Fruit fly (Drosophila melanogaster) whole organism, embryonic: ENCODE data around the gene CG10984.

Experiments
- ATbp ChIP-seq: fragments of 200-800 bp; sonication (Bioruptor generic); optimal IDR thresholded peaks from 2 replicates; lab custom pipeline; 2017; ENCODE audit warnings: missing biosample characterization, mild to moderate bottlenecking, missing genetic modification characterization, missing genetic modification reagents
- Asciz ChIP-seq: fragments of 200-800 bp; sonication (Bioruptor generic); optimal IDR thresholded peaks from 2 replicates; lab custom pipeline; 2017; ENCODE audit warnings: missing biosample characterization, mild to moderate bottlenecking, missing genetic modification characterization, missing genetic modification reagents
- Atf6 ChIP-seq: fragments of 200-800 bp; sonication (Bioruptor generic); IDR thresholded peaks from 2 replicates; pipeline ENCODE4 v1.3.6; 2022; ENCODE audit warnings: missing biosample characterization, missing genetic modification characterization
- C15 ChIP-seq: fragments of 200-800 bp; sonication (Bioruptor generic); IDR thresholded peaks from 3 replicates; pipeline ENCODE4 v1.3.6; 2022; ENCODE audit warnings: missing biosample characterization, missing genetic modification characterization
- CG10274 ChIP-seq: fragments of 200-800 bp; sonication (Bioruptor generic); optimal IDR thresholded peaks from 3 replicates; lab custom pipeline; 2017; ENCODE audit warnings: missing biosample characterization, mild to moderate bottlenecking, missing genetic modification characterization
- CG10654 ChIP-seq: fragments of 200-800 bp; sonication (Bioruptor generic); optimal IDR thresholded peaks from 2 replicates; lab custom pipeline; 2016; ENCODE audit warnings: missing biosample characterization, missing genetic modification characterization
- CG11093 ChIP-seq: fragments of 200-800 bp; sonication (Bioruptor generic); IDR thresholded peaks from 3 replicates; pipeline ENCODE4 v1.3.6; 2022; ENCODE audit warnings: missing biosample characterization, missing genetic modification characterization
- CG11504 ChIP-seq: fragments of 200-800 bp; sonication (Bioruptor generic); optimal IDR thresholded peaks from 3 replicates; lab custom pipeline; 2019; ENCODE audit warnings: missing biosample characterization, mild to moderate bottlenecking, missing genetic modification characterization, moderate library complexity
- CG12219 ChIP-seq: fragments of 200-800 bp; sonication (Bioruptor generic); optimal IDR thresholded peaks from 3 replicates; lab custom pipeline; 2018; ENCODE audit warnings: missing biosample characterization, mild to moderate bottlenecking, missing genetic modification characterization
- CG13424 ChIP-seq: fragments of 200-800 bp; sonication (Bioruptor generic); optimal IDR thresholded peaks from 2 replicates; lab custom pipeline; 2019; ENCODE audit warnings: missing biosample characterization, mild to moderate bottlenecking, missing genetic modification characterization, moderate library complexity
- CG14014 ChIP-seq: fragments of 200-800 bp; sonication (Bioruptor generic); IDR thresholded peaks from 2 replicates; pipeline ENCODE4 v1.3.6; 2022; ENCODE audit warnings: missing biosample characterization, missing genetic modification characterization
- CG1603 ChIP-seq: fragments of 200-800 bp; sonication (Bioruptor generic); optimal IDR thresholded peaks from 2 replicates; lab custom pipeline; 2019; ENCODE audit warnings: missing biosample characterization, mild to moderate bottlenecking, missing genetic modification characterization, moderate library complexity
- CG17802 ChIP-seq: fragments of 200-800 bp; sonication (Bioruptor generic); optimal IDR thresholded peaks from 2 replicates; lab custom pipeline; 2018; ENCODE audit warnings: missing biosample characterization, mild to moderate bottlenecking, missing genetic modification characterization, moderate library complexity
- CG30431 ChIP-seq: fragments of 200-800 bp; sonication (Bioruptor generic); optimal IDR thresholded peaks from 2 replicates; lab custom pipeline; 2017; ENCODE audit warnings: missing biosample characterization, missing genetic modification characterization
- CG31365 ChIP-seq: fragments of 200-800 bp; sonication (Bioruptor generic); optimal IDR thresholded peaks from 2 replicates; lab custom pipeline; 2018; ENCODE audit warnings: missing biosample characterization, mild to moderate bottlenecking, missing genetic modification characterization
- CG32532 ChIP-seq: fragments of 200-800 bp; sonication (Bioruptor generic); IDR thresholded peaks from 2 replicates; pipeline ENCODE4 v1.3.6; 2022; ENCODE audit warnings: missing biosample characterization, missing genetic modification characterization
- CG33557 ChIP-seq: fragments of 200-800 bp; sonication (Bioruptor generic); optimal IDR thresholded peaks from 2 replicates; lab custom pipeline; 2019; ENCODE audit warnings: missing biosample characterization, mild to moderate bottlenecking, missing genetic modification characterization, moderate library complexity
- CG3847 ChIP-seq: fragments of 200-800 bp; sonication (Bioruptor generic); IDR thresholded peaks from 2 replicates; pipeline ENCODE4 v1.3.6; 2022; ENCODE audit warnings: missing biosample characterization, missing genetic modification characterization
- CG3995 ChIP-seq: fragments of 200-800 bp; sonication (Bioruptor generic); optimal IDR thresholded peaks from 3 replicates; lab custom pipeline; 2016; ENCODE audit warnings: missing biosample characterization, missing genetic modification characterization
- CG4328 ChIP-seq: fragments of 200-800 bp; sonication (Bioruptor generic); optimal IDR thresholded peaks from 3 replicates; lab custom pipeline; 2017; ENCODE audit warnings: missing biosample characterization, missing genetic modification reagents, missing genetic modification characterization
- CG4707 ChIP-seq: fragments of 200-800 bp; sonication (Bioruptor generic); optimal IDR thresholded peaks from 2 replicates; lab custom pipeline; 2018; ENCODE audit warnings: missing biosample characterization, mild to moderate bottlenecking, missing genetic modification characterization, moderate library complexity
- CG9797 ChIP-seq: fragments of 200-800 bp; sonication (Bioruptor generic); optimal IDR thresholded peaks from 3 replicates; lab custom pipeline; 2018; ENCODE audit warnings: missing biosample characterization, mild to moderate bottlenecking, missing genetic modification characterization
- CrebB ChIP-seq: fragments of 200-800 bp; sonication (Bioruptor generic); optimal IDR thresholded peaks from 3 replicates; lab custom pipeline; 2018; ENCODE audit warnings: missing biosample characterization, mild to moderate bottlenecking, missing genetic modification characterization
- Dip2 ChIP-seq: fragments of 200-800 bp; sonication (Bioruptor generic); IDR thresholded peaks from 2 replicates; pipeline ENCODE4 v1.3.6; 2022; ENCODE audit warnings: missing biosample characterization, missing genetic modification characterization
- Dll ChIP-seq: fragments of 200-800 bp; sonication (Bioruptor generic); IDR thresholded peaks from 4 replicates; pipeline ENCODE4 v1.3.6; 2022; ENCODE audit warnings: missing biosample characterization, missing genetic modification characterization; ENCODE audit not compliant: partially characterized antibody
- Doc3 ChIP-seq: fragments of 200-800 bp; sonication (Bioruptor generic); IDR thresholded peaks from 3 replicates; pipeline ENCODE4 v1.3.6; 2022; ENCODE audit warnings: missing biosample characterization, missing genetic modification characterization; ENCODE audit not compliant: partially characterized antibody
- Fer2 ChIP-seq: fragments of 200-800 bp; sonication (Bioruptor generic); optimal IDR thresholded peaks from 2 replicates; lab custom pipeline; 2018; ENCODE audit warnings: missing biosample characterization, mild to moderate bottlenecking, missing genetic modification characterization, moderate library complexity
- HHEX ChIP-seq: fragments of 200-800 bp; sonication (Bioruptor generic); optimal IDR thresholded peaks from 3 replicates; lab custom pipeline; 2017; ENCODE audit warnings: missing biosample characterization, mild to moderate bottlenecking, missing genetic modification characterization, missing genetic modification reagents
- Hmr ChIP-seq: fragments of 200-800 bp; sonication (Bioruptor generic); optimal IDR thresholded peaks from 3 replicates; lab custom pipeline; 2017; ENCODE audit warnings: mild to moderate bottlenecking, missing biosample characterization, missing genetic modification reagents, missing genetic modification characterization
- Hr3 ChIP-seq: fragments of 200-800 bp; sonication (Bioruptor generic); optimal IDR thresholded peaks from 3 replicates; lab custom pipeline; 2016; ENCODE audit warnings: missing biosample characterization, missing genetic modification characterization
- Mes4 ChIP-seq: fragments of 200-800 bp; sonication (Bioruptor generic); optimal IDR thresholded peaks from 2 replicates; lab custom pipeline; 2016; ENCODE audit warnings: missing biosample characterization, missing genetic modification characterization
- TFAM ChIP-seq: fragments of 200-800 bp; sonication (Bioruptor generic); optimal IDR thresholded peaks from 2 replicates; lab custom pipeline; 2017; ENCODE audit warnings: missing biosample characterization, missing genetic modification characterization, inconsistent platforms
- Trl ChIP-seq, 3 experiments: fragments of >200 bp in 2 of 3; fragments of 200-800 bp in 1 of 3; sonication (Bioruptor generic) in 1 of 3; optimal IDR thresholded peaks; 2 replicates in 1 of 3; 3 replicates in 2 of 3; lab custom pipeline; 2016 to 2017; ENCODE audit warnings: missing biosample characterization in 1 of 3, missing genetic modification characterization in 1 of 3
- al ChIP-seq: fragments of 200-800 bp; sonication (Bioruptor generic); IDR thresholded peaks from 2 replicates; pipeline ENCODE4 v1.3.6; 2022; ENCODE audit warnings: missing biosample characterization, missing genetic modification characterization
- aop ChIP-seq: fragments of 200-800 bp; sonication (Bioruptor generic); IDR thresholded peaks from 2 replicates; pipeline ENCODE4 v1.3.6; 2022; ENCODE audit warnings: missing biosample characterization, missing genetic modification characterization
- crc ChIP-seq: fragments of 200-800 bp; sonication (Bioruptor generic); optimal IDR thresholded peaks from 2 replicates; lab custom pipeline; 2016; ENCODE audit warnings: missing biosample characterization, missing genetic modification characterization
- dimm ChIP-seq: fragments of 200-800 bp; sonication (Bioruptor generic); IDR thresholded peaks from 2 replicates; pipeline ENCODE4 v1.3.6; 2022; ENCODE audit warnings: missing biosample characterization, missing genetic modification characterization
- dysf ChIP-seq: fragments of 200-800 bp; sonication (Bioruptor generic); IDR thresholded peaks from 3 replicates; pipeline ENCODE4 v1.3.6; 2022; ENCODE audit warnings: missing biosample characterization, missing genetic modification characterization
- fd102C ChIP-seq: fragments of 200-800 bp; sonication (Bioruptor generic); optimal IDR thresholded peaks from 2 replicates; lab custom pipeline; 2018; ENCODE audit warnings: missing biosample characterization, mild to moderate bottlenecking, missing genetic modification characterization, moderate library complexity
- grau ChIP-seq: fragments of 200-800 bp; optimal IDR thresholded peaks from 3 replicates; lab custom pipeline; 2019; ENCODE audit warnings: missing biosample characterization, mild to moderate bottlenecking, missing genetic modification characterization, moderate library complexity
- her ChIP-seq: fragments of 200-800 bp; sonication (Bioruptor generic); optimal IDR thresholded peaks from 2 replicates; lab custom pipeline; 2016; ENCODE audit warnings: missing biosample characterization, missing genetic modification characterization
- pfk ChIP-seq: fragments of 200-800 bp; sonication (Bioruptor generic); optimal IDR thresholded peaks from 2 replicates; lab custom pipeline; 2018; ENCODE audit warnings: missing biosample characterization, mild to moderate bottlenecking, missing genetic modification characterization, moderate library complexity
- pho ChIP-seq: fragments of 200-800 bp; sonication (Bioruptor generic); optimal IDR thresholded peaks from 2 replicates; lab custom pipeline; 2016; ENCODE audit warnings: missing biosample characterization, missing genetic modification characterization
- pzg ChIP-seq: fragments of 200-800 bp; sonication (Bioruptor generic); optimal IDR thresholded peaks from 3 replicates; lab custom pipeline; 2018; ENCODE audit warnings: missing biosample characterization, mild to moderate bottlenecking, missing genetic modification characterization, moderate library complexity
- row ChIP-seq: fragments of 200-800 bp; sonication (Bioruptor generic); IDR thresholded peaks from 3 replicates; pipeline ENCODE4 v1.3.6; 2022; ENCODE audit warnings: missing biosample characterization, missing genetic modification characterization
- run ChIP-seq: fragments of 200-800 bp; sonication (Bioruptor generic); optimal IDR thresholded peaks from 3 replicates; lab custom pipeline; 2018; ENCODE audit warnings: missing biosample characterization, mild to moderate bottlenecking, missing genetic modification characterization
- ssp ChIP-seq: fragments of 200-800 bp; sonication (Bioruptor generic); IDR thresholded peaks from 2 replicates; pipeline ENCODE4 v1.3.6; 2022; ENCODE audit warnings: missing biosample characterization, missing genetic modification characterization
- vvl ChIP-seq: fragments of 200-800 bp; sonication (Bioruptor generic); IDR thresholded peaks from 2 replicates; pipeline ENCODE4 v1.3.6; 2022; ENCODE audit warnings: missing biosample characterization, missing genetic modification characterization
- wek ChIP-seq: fragments of 200-800 bp; sonication (Bioruptor generic); optimal IDR thresholded peaks from 3 replicates; lab custom pipeline; 2018; ENCODE audit warnings: missing biosample characterization, mild to moderate bottlenecking, missing genetic modification characterization, moderate library complexity
- zfh1 ChIP-seq: fragments of 200-800 bp; sonication (Bioruptor generic); IDR thresholded peaks from 3 replicates; pipeline ENCODE4 v1.3.6; 2022; ENCODE audit warnings: missing biosample characterization, missing genetic modification characterization

Gene CG10984

DNA sequence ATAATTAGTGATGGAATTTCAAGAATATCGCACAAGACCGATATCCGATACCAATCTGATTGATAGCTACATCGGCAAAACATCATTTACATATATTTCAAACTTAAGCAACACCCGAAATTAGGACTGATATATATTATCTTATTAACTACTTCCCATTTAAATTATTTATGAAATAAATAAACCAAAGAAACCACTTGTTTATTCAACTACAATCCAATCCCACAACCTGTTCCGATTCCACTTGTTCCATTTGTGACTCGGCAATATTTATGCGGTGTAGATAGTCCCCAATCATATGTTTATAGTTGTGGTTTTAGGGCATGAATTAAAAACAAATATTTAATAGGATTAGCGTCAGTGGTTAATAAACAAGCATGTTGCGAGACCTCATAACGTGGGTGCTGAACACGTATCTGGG, 4.9 kb downstream of the CG10984 start, which contains the start of the genes CG10973 and Vps13D (continued):
- TF ChIP-seq CG14014 (GFP tag; lab: Robert Waterston, UW) (peak; percentile 35; the same call in 1 of the 2 replicates), vvl (GFP tag; lab: Robert Waterston, UW) (no peak; the same call in none of the 2 replicates), grau (tag; lab: Kevin White, UChicago) (no peak), pzg (GFP tag; lab: Kevin White, UChicago) (peak; percentile 84), crc (GFP tag; lab: Kevin White, UChicago) (no peak), pho (GFP tag; lab: Kevin White, UChicago) (peak; percentile 52), CG4707 (GFP tag; lab: Kevin White, UChicago) (peak; percentile 84), CG10654 (GFP tag; lab: Kevin White, UChicago) (peak; percentile 7), pfk (peak; percentile 96), ATbp (GFP tag; lab: Kevin White, UChicago) (peak; percentile 88), CG30431 (GFP tag; lab: Kevin White, UChicago) (no peak), C15 (GFP tag; lab: Robert Waterston, UW) (no peak), TFAM (GFP tag; lab: Kevin White, UChicago) (peak; percentile 27), Fer2 (no peak), CG10274 (GFP tag; lab: Kevin White, UChicago) (no peak), Mes4 (GFP tag; lab: Kevin White, UChicago) (no peak), Dip2 (GFP tag; lab: Robert Waterston, UW) (no peak), CG32532 (GFP tag; lab: Robert Waterston, UW) (0 out of 2 replicates have a peak, but pooled peaks have one; percentile 7), wek (GFP tag; lab: Kevin White, UChicago) (peak; percentile 85), Hmr (no peak), CrebB (peak; percentile 82), Hr3 (GFP tag; lab: Kevin White, UChicago) (peak; percentile 39), CG17802 (tag; lab: Kevin White, UChicago) (no peak), CG4328 (GFP tag; lab: Kevin White, UChicago) (no peak), CG31365 (peak; percentile 62), zfh1 (GFP tag; lab: Robert Waterston, UW) (0 out of 3 replicates have a peak, but pooled peaks have one; percentile 15), Doc3 (GFP tag; lab: Robert Waterston, UW) (peak; percentile 88), CG1603 (peak; percentile 97), fd102C (GFP tag; lab: Kevin White, UChicago) (peak; percentile 57), Atf6 (GFP tag; lab: Robert Waterston, UW) (peak; percentile 70), al (no peak), Dll (GFP tag; lab: Robert Waterston, UW) (peak; percentile 95), aop (GFP tag; lab: Robert Waterston, UW) (no peak), ssp (GFP tag; lab: Robert Waterston, UW) (0 out of 2 replicates have a peak, but pooled peaks have one; percentile 25), Asciz (GFP tag; lab: Kevin White, UChicago) (peak; percentile 90), row (peak; percentile 82), CG9797 (GFP tag; lab: Kevin White, UChicago) (peak; percentile 14), CG11093 (no peak), run (tag; lab: Kevin White, UChicago) (peak; percentile 82), CG12219 (GFP tag; lab: Kevin White, UChicago) (no peak), CG3995 (GFP tag; lab: Kevin White, UChicago) (peak; percentile 71), dimm (GFP tag; lab: Robert Waterston, UW) (no peak), CG11504 (tag; lab: Kevin White, UChicago) (no peak), CG33557 (GFP tag; lab: Kevin White, UChicago) (no peak), Trl (optimal IDR thresholded peaks at IDR 0.05; lab: Kevin White, UChicago) (no peak), Trl (GFP tag; optimal IDR thresholded peaks at IDR 0.05; lab: Kevin White, UChicago) (peak; percentile 24), CG3847 (GFP tag; lab: Robert Waterston, UW) (no peak; the same call in 1 of the 2 replicates), dysf (GFP tag; lab: Robert Waterston, UW) (peak; percentile 25; the same call in 1 of the 3 replicates), her (GFP tag; lab: Kevin White, UChicago) (no peak), CG13424 (tag; lab: Kevin White, UChicago) (peak; percentile 80), HHEX (GFP tag; lab: Kevin White, UChicago) (no peak)
